Worm (Caenorhabditis elegans) whole organism, L2 larva: ENCODE data around the gene F54A3.2.
"Not testable (repeated sequence)": the region's sequence is repeated elsewhere in the genome, so short reads cannot be mapped to it uniquely, and the experiment has no call there.

Experiments
- R02D3.7 ChIP-seq: fragments of 150-350 bp; optimal IDR thresholded peaks from 2 replicates; lab custom pipeline; 2014; ENCODE audit warnings: missing biosample characterization, missing genetic modification characterization
- alr-1 ChIP-seq: fragments of 150-350 bp; optimal IDR thresholded peaks from 2 replicates; lab custom pipeline; 2014; ENCODE audit warnings: missing biosample characterization, missing genetic modification characterization
- elt-1 ChIP-seq: fragments of 150-350 bp; optimal IDR thresholded peaks from 2 replicates; lab custom pipeline; 2014; ENCODE audit warnings: missing biosample characterization, missing genetic modification characterization
- lin-13 ChIP-seq: fragments of 150-350 bp; optimal IDR thresholded peaks from 2 replicates; lab custom pipeline; 2014; ENCODE audit warnings: missing biosample characterization, missing genetic modification reagents, missing genetic modification characterization
- lin-39 ChIP-seq: fragments of 150-350 bp; optimal IDR thresholded peaks from 2 replicates; lab custom pipeline; 2014; ENCODE audit warnings: missing biosample characterization, missing genetic modification reagents, missing genetic modification characterization
- mab-5 ChIP-seq: fragments of 150-350 bp; optimal IDR thresholded peaks from 2 replicates; lab custom pipeline; 2014; ENCODE audit warnings: missing biosample characterization, missing genetic modification characterization
- nhr-11 ChIP-seq: fragments of 150-350 bp; optimal IDR thresholded peaks from 2 replicates; lab custom pipeline; 2014; ENCODE audit warnings: missing biosample characterization, missing genetic modification characterization
- nhr-25 ChIP-seq: fragments of 150-350 bp; sonication (generic microtip); optimal IDR thresholded peaks from 3 replicates; lab custom pipeline; 2014; ENCODE audit warnings: missing biosample characterization, missing genetic modification characterization
- skn-1 ChIP-seq: sonication (generic microtip); optimal IDR thresholded peaks from 2 replicates; lab custom pipeline; 2017; ENCODE audit warnings: missing biosample characterization, missing genetic modification characterization
- sma-3 ChIP-seq: sonication (generic microtip); optimal IDR thresholded peaks from 2 replicates; lab custom pipeline; 2016; ENCODE audit warnings: missing genetic modification reagents, missing genetic modification characterization, missing compliant biosample characterization
- ztf-1 ChIP-seq: fragments of 200-800 bp; sonication (Bioruptor generic); conservative IDR thresholded peaks from 2 replicates; pipeline ENCODE4 v1.3.6; 2022; ENCODE audit warnings: missing genetic modification characterization, missing compliant biosample characterization
- ztf-4 ChIP-seq: fragments of 150-350 bp; optimal IDR thresholded peaks from 2 replicates; lab custom pipeline; 2014; ENCODE audit warnings: missing biosample characterization, missing genetic modification characterization

- TF ChIP-seq lin-39 (tag; lab: Kevin White, UChicago); lin-13 (GFP tag; lab: Kevin White, UChicago); ztf-4 (tag; lab: Kevin White, UChicago); nhr-25 (tag; lab: Kevin White, UChicago); mab-5 (tag; lab: Kevin White, UChicago); nhr-11 (tag; lab: Kevin White, UChicago); elt-1 (tag; lab: Kevin White, UChicago); alr-1 (tag; lab: Kevin White, UChicago); sma-3 (GFP tag; lab: Kevin White, UChicago); R02D3.7 (tag; lab: Kevin White, UChicago); ztf-1 (GFP tag; lab: Robert Waterston, UW); skn-1 (tag; lab: Kevin White, UChicago): not testable (repeated sequence)
Observed at ce11 chrII:2282599-2282998, 39.2 kb downstream of the F54A3.2 start, which contains the start of gene K09F6.9.
